Fruit fly (Drosophila melanogaster): ENCODE results near the gene CG10214.

The CG10214 gene

dm6 chr3R:23726740-23727139, 40.5 kb downstream of the CG10214 start (continued):
- TF ChIP-seq OdsH (GFP tag; optimal IDR thresholded peaks at IDR 0.05), result peak; percentile 76
- TF ChIP-seq CG3919 (GFP tag; optimal IDR thresholded peaks at IDR 0.05), result peak; percentile 65
- peak; percentile 75 for TF ChIP-seq CG6276 (GFP tag; optimal IDR thresholded peaks at IDR 0.05)
- TF ChIP-seq fd59A (GFP tag; optimal IDR thresholded peaks at IDR 0.05), result peak; percentile 20
- peak in 1 of 2 experiments; percentile 70 for TF ChIP-seq salr (GFP tag; optimal IDR thresholded peaks at IDR 0.05)
- TF ChIP-seq acj6 (GFP tag; optimal IDR thresholded peaks at IDR 0.05), result peak; percentile 63
- peak; percentile 62 for TF ChIP-seq topi (GFP tag; optimal IDR thresholded peaks at IDR 0.05)
- TF ChIP-seq CG3032 (tag; optimal IDR thresholded peaks at IDR 0.05), result peak; percentile 54
- peak; percentile 8 for TF ChIP-seq dac (GFP tag; optimal IDR thresholded peaks at IDR 0.05)
- TF ChIP-seq Lpt (GFP tag; optimal IDR thresholded peaks at IDR 0.05), result peak; percentile 47
- peak; percentile 66 for TF ChIP-seq Sox14 (GFP tag; optimal IDR thresholded peaks at IDR 0.05)
- peak; percentile 69 for TF ChIP-seq achi (GFP tag; optimal IDR thresholded peaks at IDR 0.05)
- TF ChIP-seq CG6163 (GFP tag; IDR thresholded peaks at IDR 0.05), result peak; percentile 78
- peak; percentile 65 for TF ChIP-seq Smox (GFP tag; optimal IDR thresholded peaks at IDR 0.05)

- TF ChIP-seq svp (GFP tag) (peak; percentile 74), CG6276 (GFP tag; optimal IDR thresholded peaks at IDR 0.05) (no peak), vri (GFP tag; optimal IDR thresholded peaks at IDR 0.05) (peak; percentile 44), fkh (GFP tag; optimal IDR thresholded peaks at IDR 0.05) (peak; percentile 92), CG9139 (GFP tag; optimal IDR thresholded peaks at IDR 0.05) (no peak), Eip78C (GFP tag) (peak; percentile 42)
Measured at dm6 chr3R:23725711-23726349, 41.5 kb downstream of the CG10214 start.

- TF ChIP-seq fd85E (GFP tag; optimal IDR thresholded peaks at IDR 0.05) (no peak), Blimp-1 (GFP tag; optimal IDR thresholded peaks at IDR 0.05) (no peak), cyc (GFP tag; optimal IDR thresholded peaks at IDR 0.05) (no peak), Eip75B (GFP tag; optimal IDR thresholded peaks at IDR 0.05) (no peak), CG6792 (GFP tag; optimal IDR thresholded peaks at IDR 0.05) (no peak), Eip78C (GFP tag) (peak; percentile 1), Hr38 (GFP tag; optimal IDR thresholded peaks at IDR 0.05) (no peak), CG10631 (GFP tag; optimal IDR thresholded peaks at IDR 0.05) (no peak), CG7368 (GFP tag; optimal IDR thresholded peaks at IDR 0.05) (no peak), vri (GFP tag; optimal IDR thresholded peaks at IDR 0.05) (peak; percentile 72), Eip93F (GFP tag; optimal IDR thresholded peaks at IDR 0.05) (peak; percentile 75), salr (GFP tag; optimal IDR thresholded peaks at IDR 0.05) (no peak), Hr39 (GFP tag; optimal IDR thresholded peaks at IDR 0.05) (no peak), acj6 (GFP tag; optimal IDR thresholded peaks at IDR 0.05) (no peak), svp (GFP tag) (peak; percentile 83), CG32006 (GFP tag; optimal IDR thresholded peaks at IDR 0.05) (no peak), Smox (GFP tag; optimal IDR thresholded peaks at IDR 0.05) (no peak), fkh (GFP tag; optimal IDR thresholded peaks at IDR 0.05) (peak; percentile 34)
Measured at dm6 chr3R:23724843-23725506, 42.3 kb downstream of the CG10214 start.

dm6 chr3R:23723381-23724034, 43.8 kb downstream of the CG10214 start:
- TF ChIP-seq CG6792 (GFP tag; optimal IDR thresholded peaks at IDR 0.05) (peak; percentile 60), Sox15 (GFP tag; optimal IDR thresholded peaks at IDR 0.05) (no peak), CG6808 (GFP tag; optimal IDR thresholded peaks at IDR 0.05) (peak; percentile 59), acj6 (GFP tag; optimal IDR thresholded peaks at IDR 0.05) (peak; percentile 13), CG31627 (GFP tag; optimal IDR thresholded peaks at IDR 0.05) (no peak), svp (GFP tag) (peak; percentile 75), Ets21C (GFP tag; optimal IDR thresholded peaks at IDR 0.05) (peak; percentile 6), cyc (GFP tag; optimal IDR thresholded peaks at IDR 0.05) (no peak), CG1621 (tag; optimal IDR thresholded peaks at IDR 0.05) (peak; percentile 46), CG3032 (tag; optimal IDR thresholded peaks at IDR 0.05) (no peak), CG6276 (GFP tag; optimal IDR thresholded peaks at IDR 0.05) (peak; percentile 33), dac (GFP tag; optimal IDR thresholded peaks at IDR 0.05) (peak; percentile 6), CG9139 (GFP tag; optimal IDR thresholded peaks at IDR 0.05) (peak; percentile 46), CG6163 (GFP tag; IDR thresholded peaks at IDR 0.05) (peak; percentile 65), CG32006 (GFP tag; optimal IDR thresholded peaks at IDR 0.05) (peak; percentile 47), CG11902 (GFP tag; optimal IDR thresholded peaks at IDR 0.05) (no peak), Eip75B (GFP tag; optimal IDR thresholded peaks at IDR 0.05) (peak; percentile 65), CG8632 (GFP tag; optimal IDR thresholded peaks at IDR 0.05) (peak; percentile 5), vri (GFP tag; optimal IDR thresholded peaks at IDR 0.05) (peak; percentile 56), CG6854 (GFP tag; optimal IDR thresholded peaks at IDR 0.05) (peak; percentile 6), salr (GFP tag; optimal IDR thresholded peaks at IDR 0.05) (peak in 1 of 2 experiments; percentile 39), dsx (GFP tag; optimal IDR thresholded peaks at IDR 0.05; ENCODE audit: poor library complexity, severe bottlenecking) (peak; percentile 80), eg (GFP tag; IDR thresholded peaks at IDR 0.05) (peak; percentile 69), pdm3 (GFP tag; optimal IDR thresholded peaks at IDR 0.05) (peak; percentile 26)
